Worm (Caenorhabditis elegans) whole organism, late embryonic: Measurements from ENCODE around the gene C35B1.9.

Source experiments
- C08G9.2 ChIP-seq: sonication (generic microtip); optimal IDR thresholded peaks from 2 replicates; lab custom pipeline; 2016; ENCODE audit warnings: mild to moderate bottlenecking, missing genetic modification characterization, moderate library complexity, missing compliant biosample characterization
- C38D4.7 ChIP-seq: fragments of 200-800 bp; sonication (Bioruptor generic); optimal IDR thresholded peaks from 2 replicates; lab custom pipeline; 2018; ENCODE audit warnings: mild to moderate bottlenecking, missing genetic modification characterization, moderate library complexity, missing compliant biosample characterization
- F13H6.1 ChIP-seq: sonication (generic microtip); optimal IDR thresholded peaks from 2 replicates; lab custom pipeline; 2016; ENCODE audit warnings: missing genetic modification characterization, missing compliant biosample characterization
- Y22D7AL.16 ChIP-seq: sonication (generic microtip); optimal IDR thresholded peaks from 2 replicates; lab custom pipeline; 2016; ENCODE audit warnings: missing genetic modification characterization, missing compliant biosample characterization
- ahr-1 ChIP-seq: sonication (generic microtip); optimal IDR thresholded peaks from 2 replicates; lab custom pipeline; 2016; ENCODE audit warnings: missing genetic modification characterization, missing compliant biosample characterization
- ceh-18 ChIP-seq: sonication (generic microtip); optimal IDR thresholded peaks from 2 replicates; lab custom pipeline; 2016; ENCODE audit warnings: missing genetic modification characterization, missing compliant biosample characterization
- ceh-2 ChIP-seq: sonication (generic microtip); optimal IDR thresholded peaks from 2 replicates; lab custom pipeline; 2016; ENCODE audit warnings: missing genotype, missing genetic modification characterization, missing compliant biosample characterization
- ceh-22 ChIP-seq: sonication (generic microtip); optimal IDR thresholded peaks from 2 replicates; lab custom pipeline; 2017; ENCODE audit warnings: missing biosample characterization, missing genetic modification characterization
- ceh-30 ChIP-seq: fragments of 150-350 bp; optimal IDR thresholded peaks from 2 replicates; lab custom pipeline; 2014; ENCODE audit warnings: missing biosample characterization, missing genetic modification characterization
- ceh-31 ChIP-seq: sonication (generic microtip); optimal IDR thresholded peaks from 2 replicates; lab custom pipeline; 2016; ENCODE audit warnings: missing genetic modification characterization, missing compliant biosample characterization
- ceh-34 ChIP-seq: sonication (generic microtip); optimal IDR thresholded peaks from 2 replicates; lab custom pipeline; 2016; ENCODE audit warnings: mild to moderate bottlenecking, missing genetic modification characterization, missing compliant biosample characterization
- ceh-48 ChIP-seq: sonication (generic microtip); optimal IDR thresholded peaks from 2 replicates; lab custom pipeline; 2016; ENCODE audit warnings: missing genetic modification characterization, inconsistent platforms, missing compliant biosample characterization
- ceh-6 ChIP-seq: fragments of 200-800 bp; sonication (Bioruptor generic); optimal IDR thresholded peaks from 2 replicates; lab custom pipeline; 2018; ENCODE audit warnings: mild to moderate bottlenecking, missing genetic modification characterization, missing compliant biosample characterization
- dve-1 ChIP-seq: sonication (generic microtip); optimal IDR thresholded peaks from 2 replicates; lab custom pipeline; 2017; ENCODE audit warnings: antibody characterized with exemption, mild to moderate bottlenecking, missing genetic modification characterization, missing compliant biosample characterization
- eyg-1 ChIP-seq: sonication (generic microtip); optimal IDR thresholded peaks from 2 replicates; lab custom pipeline; 2016; ENCODE audit warnings: missing genotype, missing genetic modification characterization, missing compliant biosample characterization
- fax-1 ChIP-seq: sonication (generic microtip); optimal IDR thresholded peaks from 2 replicates; lab custom pipeline; 2016; ENCODE audit warnings: missing genotype, missing genetic modification characterization, missing compliant biosample characterization
- fkh-6 ChIP-seq: sonication (generic microtip); optimal IDR thresholded peaks from 2 replicates; lab custom pipeline; 2016; ENCODE audit warnings: missing genetic modification characterization, missing compliant biosample characterization
- gmeb-2 ChIP-seq: sonication (generic microtip); optimal IDR thresholded peaks from 2 replicates; lab custom pipeline; 2016; ENCODE audit warnings: missing genetic modification characterization, inconsistent platforms, missing compliant biosample characterization
- hlh-13 ChIP-seq: fragments of 200-800 bp; sonication (Bioruptor generic); optimal IDR thresholded peaks from 2 replicates; lab custom pipeline; 2018; ENCODE audit warnings: mild to moderate bottlenecking, missing genetic modification characterization, missing compliant biosample characterization
- hlh-15 ChIP-seq: sonication (generic microtip); optimal IDR thresholded peaks from 2 replicates; lab custom pipeline; 2016; ENCODE audit warnings: missing genetic modification characterization, missing compliant biosample characterization
- hlh-30 ChIP-seq: sonication (generic microtip); optimal IDR thresholded peaks from 2 replicates; lab custom pipeline; 2017; ENCODE audit warnings: antibody characterized with exemption, missing genetic modification characterization, missing compliant biosample characterization; ENCODE audit not compliant: insufficient read depth
- lim-6 ChIP-seq: sonication (generic microtip); optimal IDR thresholded peaks from 2 replicates; lab custom pipeline; 2016; ENCODE audit warnings: missing genetic modification characterization, missing compliant biosample characterization
- lin-11 ChIP-seq: fragments of 200-800 bp; sonication (Bioruptor generic); optimal IDR thresholded peaks from 2 replicates; lab custom pipeline; 2018; ENCODE audit warnings: mild to moderate bottlenecking, missing genetic modification characterization, missing compliant biosample characterization
- madf-2 ChIP-seq: sonication (generic microtip); optimal IDR thresholded peaks from 2 replicates; lab custom pipeline; 2017; ENCODE audit warnings: missing genetic modification characterization, missing compliant biosample characterization
- nfya-1 ChIP-seq: sonication (generic microtip); optimal IDR thresholded peaks from 2 replicates; lab custom pipeline; 2017; ENCODE audit warnings: missing genetic modification characterization, mild to moderate bottlenecking, missing compliant biosample characterization, antibody characterized with exemption, moderate library complexity
- nhr-232 ChIP-seq: sonication (generic microtip); optimal IDR thresholded peaks from 2 replicates; lab custom pipeline; 2016; ENCODE audit warnings: missing genetic modification characterization, missing compliant biosample characterization
- npax-4 ChIP-seq: sonication (generic microtip); optimal IDR thresholded peaks from 2 replicates; lab custom pipeline; 2016; ENCODE audit warnings: missing genetic modification characterization, missing compliant biosample characterization
- pag-3 ChIP-seq: sonication (generic microtip); optimal IDR thresholded peaks from 2 replicates; lab custom pipeline; 2016; ENCODE audit warnings: missing compliant biosample characterization, missing genetic modification characterization, borderline replicate concordance
- pax-1 ChIP-seq: fragments of 150-350 bp; optimal IDR thresholded peaks from 2 replicates; lab custom pipeline; 2014; ENCODE audit warnings: missing biosample characterization, missing genetic modification characterization
- pha-4 ChIP-seq: fragments of 150-350 bp; optimal IDR thresholded peaks from 2 replicates; lab custom pipeline; 2018; ENCODE audit warnings: missing biosample characterization, missing genetic modification reagents, missing genetic modification characterization
- pqm-1 ChIP-seq: sonication (generic microtip); optimal IDR thresholded peaks from 2 replicates; lab custom pipeline; 2016; ENCODE audit warnings: missing genetic modification characterization, missing compliant biosample characterization
- ref-2 ChIP-seq: sonication (generic microtip); optimal IDR thresholded peaks from 2 replicates; lab custom pipeline; 2016; ENCODE audit warnings: missing genetic modification characterization, missing compliant biosample characterization
- rnt-1 ChIP-seq: sonication (generic microtip); optimal IDR thresholded peaks from 2 replicates; lab custom pipeline; 2016; ENCODE audit warnings: missing genetic modification characterization, missing compliant biosample characterization
- sdc-2 ChIP-seq: sonication (generic microtip); optimal IDR thresholded peaks from 2 replicates; lab custom pipeline; 2016; ENCODE audit warnings: missing genotype, missing genetic modification characterization, missing compliant biosample characterization
- sox-2 ChIP-seq: fragments of 200-800 bp; sonication (Bioruptor generic); IDR thresholded peaks from 2 replicates; pipeline ENCODE4 v1.3.6; 2022; ENCODE audit warnings: missing genetic modification reagents, missing genetic modification characterization, missing compliant biosample characterization
- sox-4 ChIP-seq: sonication (generic microtip); optimal IDR thresholded peaks from 2 replicates; lab custom pipeline; 2017; ENCODE audit warnings: mild to moderate bottlenecking, missing genetic modification characterization, inconsistent platforms, missing compliant biosample characterization
- syd-9 ChIP-seq: sonication (generic microtip); optimal IDR thresholded peaks from 2 replicates; lab custom pipeline; 2016; ENCODE audit warnings: mild to moderate bottlenecking, missing genetic modification characterization, moderate library complexity, missing compliant biosample characterization
- ttx-3 ChIP-seq: sonication (generic microtip); optimal IDR thresholded peaks from 2 replicates; lab custom pipeline; 2016; ENCODE audit warnings: missing genetic modification reagents, missing genetic modification characterization, missing compliant biosample characterization
- unc-55 ChIP-seq: sonication (generic microtip); optimal IDR thresholded peaks from 2 replicates; lab custom pipeline; 2017; ENCODE audit warnings: missing biosample characterization, missing genetic modification reagents, missing genetic modification characterization

Gene C35B1.9

DNA sequence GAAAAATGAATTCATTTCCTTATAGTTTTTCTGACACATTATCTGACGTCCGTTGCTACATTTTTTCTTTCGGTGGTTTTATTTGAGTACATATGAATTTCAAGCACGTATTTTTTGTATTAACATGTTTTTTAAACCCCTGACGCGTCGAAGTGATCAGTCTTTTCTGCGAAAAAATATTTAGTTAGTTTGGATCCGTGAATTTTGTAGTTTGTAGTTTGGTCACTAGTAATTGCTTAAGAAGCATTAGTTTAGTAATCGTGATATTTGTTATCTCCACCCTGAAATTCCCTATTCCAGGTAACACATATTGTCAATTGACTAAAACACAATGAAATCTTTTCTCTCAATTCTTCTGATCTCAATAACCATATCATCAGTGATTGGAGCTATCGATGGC lies 28.0 kb upstream of the C35B1.9 start, which contains the start of gene C35B1.7:
TSS of gene C35B1.7 (plus strand) at position 301 of the 400 bp plus-strand sequence.
- TF ChIP-seq C38D4.7 (GFP tag; lab: Kevin White, UChicago): no peak
- no peak for TF ChIP-seq ceh-6
- TF ChIP-seq ceh-18 (tag; lab: Kevin White, UChicago): no peak
- no peak for TF ChIP-seq pag-3 (tag; lab: Kevin White, UChicago)
- TF ChIP-seq npax-4: no peak
- no peak for TF ChIP-seq ttx-3
- TF ChIP-seq ref-2 (tag; lab: Kevin White, UChicago): no peak
- TF ChIP-seq ceh-34 (tag; lab: Kevin White, UChicago): no peak
- TF ChIP-seq nhr-232: no peak
- no peak for TF ChIP-seq sox-2 (GFP tag; lab: Robert Waterston, UW)
- no peak for TF ChIP-seq pqm-1
- no peak for TF ChIP-seq pha-4 (tag; lab: Kevin White, UChicago)
- TF ChIP-seq nfya-1 (tag; lab: Kevin White, UChicago): no peak
- no peak for TF ChIP-seq ceh-22 (tag; lab: Kevin White, UChicago)
- TF ChIP-seq, all 69 proteins: peak for 0

DNA sequence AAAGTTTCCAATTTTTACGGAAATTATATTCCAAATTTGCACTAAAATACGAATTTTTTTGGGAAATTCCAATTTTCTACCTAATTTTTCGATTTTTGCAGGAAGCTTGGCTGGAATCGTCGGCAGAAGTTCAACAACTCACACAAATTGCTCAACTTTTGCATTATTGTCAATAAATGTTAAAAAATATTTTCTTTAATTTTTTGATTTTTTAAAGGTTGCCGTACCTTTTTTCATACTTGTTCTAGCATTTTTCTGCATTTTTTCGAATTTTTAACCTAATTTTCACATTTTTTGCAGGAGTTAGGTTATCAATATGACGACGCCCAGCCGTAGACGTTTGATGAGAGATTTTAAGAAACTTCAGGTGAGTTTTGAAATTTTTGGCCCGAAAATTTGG lies 22.0 kb upstream of the C35B1.9 start, which contains the start of gene ubc-1:
TSS of gene ubc-1 (plus strand) at position 301 of the 400 bp plus-strand sequence.
- TF ChIP-seq hlh-30 (tag; lab: Kevin White, UChicago): no peak
- no peak for TF ChIP-seq syd-9 (tag; lab: Kevin White, UChicago)
- no peak for TF ChIP-seq C08G9.2 (tag; lab: Kevin White, UChicago)

DNA sequence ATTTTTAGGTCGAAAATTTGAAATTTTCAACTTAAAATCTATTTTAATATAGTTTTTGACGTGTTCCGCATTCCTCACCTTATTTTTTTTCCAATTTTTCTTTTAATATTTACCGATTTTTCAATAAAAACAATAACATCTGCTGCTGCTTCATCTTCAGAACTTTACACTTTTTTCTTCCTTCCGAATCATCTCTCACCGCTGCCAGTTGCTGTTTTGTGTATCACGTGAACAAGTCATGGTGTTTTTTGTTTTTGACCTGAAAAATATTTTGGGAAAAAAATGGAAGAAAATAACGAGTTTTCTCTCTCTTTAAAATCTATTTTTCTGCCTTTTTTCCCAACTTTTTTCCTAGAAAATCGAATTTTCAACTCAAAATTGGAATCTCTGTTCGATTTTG lies 19.0 kb upstream of the C35B1.9 start:
- TF ChIP-seq lim-6: no peak
- no peak for TF ChIP-seq C38D4.7 (GFP tag; lab: Kevin White, UChicago)
- no peak for TF ChIP-seq hlh-30 (tag; lab: Kevin White, UChicago)
- no peak for TF ChIP-seq pqm-1
- TF ChIP-seq lin-11 (tag; lab: Kevin White, UChicago): no peak
- TF ChIP-seq rnt-1: no peak
- TF ChIP-seq ceh-31: no peak
- TF ChIP-seq ceh-30: no peak
- TF ChIP-seq sox-2 (GFP tag; lab: Robert Waterston, UW): no peak
- TF ChIP-seq fax-1: no peak
- no peak for TF ChIP-seq ttx-3
- no peak for TF ChIP-seq ceh-48 (tag; lab: Kevin White, UChicago)
- no peak for TF ChIP-seq hlh-15 (tag; lab: Kevin White, UChicago)
- TF ChIP-seq ceh-6: no peak
- TF ChIP-seq madf-2 (tag; lab: Kevin White, UChicago): no peak
- no peak for TF ChIP-seq sdc-2 (tag; lab: Kevin White, UChicago)
- TF ChIP-seq npax-4: no peak

DNA sequence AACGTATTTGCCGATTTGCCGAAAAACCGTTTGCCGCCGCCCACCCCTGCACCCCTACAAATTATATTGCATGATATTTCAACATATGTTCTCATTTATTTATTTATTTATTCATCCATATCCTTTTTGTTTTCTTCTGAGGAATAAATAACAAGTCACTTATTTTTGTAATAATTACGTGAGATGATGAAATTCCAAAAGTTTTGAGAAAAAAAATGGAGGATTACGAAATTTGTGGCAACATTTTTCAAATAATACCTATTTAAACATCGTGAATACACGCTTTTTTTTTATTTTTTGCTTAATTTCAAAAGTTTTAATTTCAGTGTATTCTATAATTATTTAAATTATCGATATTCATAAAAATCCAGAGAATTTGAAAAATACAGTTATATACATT lies 16.2 kb upstream of the C35B1.9 start:
- TF ChIP-seq hlh-13 (GFP tag; lab: Kevin White, UChicago): no peak
- no peak for TF ChIP-seq ceh-34 (tag; lab: Kevin White, UChicago)
- TF ChIP-seq unc-55: no peak
- TF ChIP-seq dve-1 (tag; lab: Kevin White, UChicago): no peak
- no peak for TF ChIP-seq fkh-6 (tag; lab: Kevin White, UChicago)
- TF ChIP-seq ttx-3: no peak
- no peak for TF ChIP-seq sox-4 (tag; lab: Kevin White, UChicago)
- no peak for TF ChIP-seq eyg-1 (tag; lab: Kevin White, UChicago)
- no peak for TF ChIP-seq ceh-2 (tag; lab: Kevin White, UChicago)
- no peak for TF ChIP-seq pax-1 (tag; lab: Kevin White, UChicago)
- no peak for TF ChIP-seq C38D4.7 (GFP tag; lab: Kevin White, UChicago)
- TF ChIP-seq F13H6.1 (tag; lab: Kevin White, UChicago): no peak
- no peak for TF ChIP-seq nhr-232
- TF ChIP-seq gmeb-2: no peak
- no peak for TF ChIP-seq Y22D7AL.16 (tag; lab: Kevin White, UChicago)
- no peak for TF ChIP-seq ahr-1 (tag; lab: Kevin White, UChicago)
